Worm (Caenorhabditis elegans): ENCODE results near the gene F54H5.2.

- no peak for TF ChIP-seq dao-5 (tag; optimal IDR thresholded peaks at IDR 0.05)
- no peak for TF ChIP-seq him-1 (tag; optimal IDR thresholded peaks at IDR 0.05)
Measured at ce11 chrII:6616135-6616534, 11.1 kb upstream of the F54H5.2 start.
